Worm (Caenorhabditis elegans) whole organism, mixed stage, embryonic: ENCODE data around the gene Y6E2A.1.

Source experiments
- elt-1 ChIP-seq: sonication (generic microtip); optimal IDR thresholded peaks from 2 replicates; lab custom pipeline; 2017; ENCODE audit warnings: missing genetic modification characterization, mild to moderate bottlenecking, missing compliant biosample characterization, antibody characterized with exemption, moderate library complexity, borderline replicate concordance; ENCODE audit not compliant: insufficient read depth
- nhr-12 ChIP-seq: fragments of 150-350 bp; optimal IDR thresholded peaks from 2 replicates; lab custom pipeline; 2014; ENCODE audit warnings: missing biosample characterization, missing genetic modification characterization
- nhr-76 ChIP-seq: sonication (generic microtip); optimal IDR thresholded peaks from 2 replicates; lab custom pipeline; 2017; ENCODE audit warnings: missing biosample characterization, missing genetic modification characterization
- sptf-1 ChIP-seq: sonication (generic microtip); optimal IDR thresholded peaks from 2 replicates; lab custom pipeline; 2017; ENCODE audit warnings: mild to moderate bottlenecking, missing genetic modification characterization, moderate library complexity, missing compliant biosample characterization
- tbx-8 ChIP-seq: fragments of 200-800 bp; sonication (Bioruptor generic); optimal IDR thresholded peaks from 2 replicates; lab custom pipeline; 2018; ENCODE audit warnings: mild to moderate bottlenecking, missing genetic modification characterization, moderate library complexity, missing compliant biosample characterization

- no peak for TF ChIP-seq sptf-1 (tag; lab: Kevin White, UChicago)
- TF ChIP-seq tbx-8 (GFP tag; lab: Kevin White, UChicago) = no peak
- TF ChIP-seq elt-1 = no peak
- no peak for TF ChIP-seq nhr-76 (tag; lab: Kevin White, UChicago)
- no peak for TF ChIP-seq nhr-12
Measured at ce11 chrV:15712385-15712784, 2.1 kb upstream of the Y6E2A.1 start.
